Fruit fly (Drosophila melanogaster) S2 (cell line): ENCODE results near the gene hry.

Experiments
- CG8478 ChIP-seq: fragments of >200 bp; optimal IDR thresholded peaks from 2 replicates; lab custom pipeline; 2018
- CTCF ChIP-seq, 2 experiments: fragments of >200 bp; optimal IDR thresholded peaks; 2 replicates each; lab custom pipeline; 2018

hry gene

dm6 chr3L:8691891-8692874 lies 16.6 kb downstream of the hry start:
- no peak for TF ChIP-seq CG8478 (lab: Kevin White, UChicago)

- TF ChIP-seq CTCF (optimal IDR thresholded peaks at IDR 0.05; lab: Kevin White, UChicago), result no peak
- no peak for TF ChIP-seq CG8478 (lab: Kevin White, UChicago)
Observed at dm6 chr3L:8693558-8694502, 18.3 kb downstream of the hry start.

- no peak for TF ChIP-seq CG8478 (lab: Kevin White, UChicago)
- no peak for TF ChIP-seq CTCF (optimal IDR thresholded peaks at IDR 0.05; lab: Kevin White, UChicago)
Observed at dm6 chr3L:8695959-8696358, 20.4 kb downstream of the hry start.

- no peak for TF ChIP-seq CG8478 (lab: Kevin White, UChicago)
- no peak for TF ChIP-seq CTCF (optimal IDR thresholded peaks at IDR 0.05; lab: Kevin White, UChicago)
Observed at dm6 chr3L:8696487-8696954, 21.0 kb downstream of the hry start.

dm6 chr3L:8697862-8698261 lies 22.3 kb downstream of the hry start:
- TF ChIP-seq CG8478 (lab: Kevin White, UChicago), result no peak

dm6 chr3L:8698493-8699166 lies 23.1 kb downstream of the hry start:
- no peak for TF ChIP-seq CTCF (optimal IDR thresholded peaks at IDR 0.05; lab: Kevin White, UChicago)
- no peak for TF ChIP-seq CG8478 (lab: Kevin White, UChicago)

dm6 chr3L:8699612-8700011 lies 24.1 kb downstream of the hry start:
- TF ChIP-seq CTCF (optimal IDR thresholded peaks at IDR 0.05; lab: Kevin White, UChicago) (no peak), CG8478 (lab: Kevin White, UChicago) (no peak)

dm6 chr3L:8700054-8700642 lies 24.6 kb downstream of the hry start:
- TF ChIP-seq CG8478 (lab: Kevin White, UChicago), result no peak
- TF ChIP-seq CTCF (optimal IDR thresholded peaks at IDR 0.05; lab: Kevin White, UChicago), result no peak

- no peak for TF ChIP-seq CG8478 (lab: Kevin White, UChicago)
- no peak for TF ChIP-seq CTCF (optimal IDR thresholded peaks at IDR 0.05; lab: Kevin White, UChicago)
Observed at dm6 chr3L:8700643-8701208, 25.2 kb downstream of the hry start.

dm6 chr3L:8701697-8702349 lies 26.3 kb downstream of the hry start:
- TF ChIP-seq CG8478 (lab: Kevin White, UChicago) (no peak), CTCF (optimal IDR thresholded peaks at IDR 0.05; lab: Kevin White, UChicago) (no peak)

- TF ChIP-seq CG8478 (lab: Kevin White, UChicago), result no peak
- no peak for TF ChIP-seq CTCF (optimal IDR thresholded peaks at IDR 0.05; lab: Kevin White, UChicago)
Observed at dm6 chr3L:8702448-8702847, 26.9 kb downstream of the hry start.

- no peak for TF ChIP-seq CG8478 (lab: Kevin White, UChicago)
- TF ChIP-seq CTCF (optimal IDR thresholded peaks at IDR 0.05; lab: Kevin White, UChicago), result no peak
Observed at dm6 chr3L:8703707-8704236, 28.2 kb downstream of the hry start.
